Worm (Caenorhabditis elegans) whole organism, L4 larva: ENCODE measurements around the gene F13H10.1.

ENCODE experiments used
- D1046.2 ChIP-seq: fragments of 200-800 bp; sonication (Bioruptor generic); IDR thresholded peaks from 2 replicates; pipeline ENCODE4 v1.3.6; 2022; ENCODE audit warnings: missing genetic modification characterization, missing compliant biosample characterization
- dmd-9 ChIP-seq: fragments of 200-800 bp; sonication (Bioruptor generic); IDR thresholded peaks from 2 replicates; pipeline ENCODE4 v1.3.6; 2022; ENCODE audit warnings: missing genetic modification reagents, missing genetic modification characterization, missing compliant biosample characterization
- dve-1 ChIP-seq: sonication (generic microtip); optimal IDR thresholded peaks from 2 replicates; lab custom pipeline; 2017; ENCODE audit warnings: antibody characterized with exemption, mild to moderate bottlenecking, missing genetic modification characterization, missing compliant biosample characterization; ENCODE audit not compliant: insufficient read depth
- lsy-2 ChIP-seq, 2 experiments: fragments of 150-350 bp in 1 of 2; sonication (generic microtip) in 1 of 2; optimal IDR thresholded peaks; 2 replicates each; lab custom pipeline; 2014 to 2017; ENCODE audit warnings: missing biosample characterization in 2 of 2, missing genetic modification characterization in 2 of 2
- snpc-4 ChIP-seq: fragments of 150-350 bp; optimal IDR thresholded peaks from 2 replicates; lab custom pipeline; 2014; ENCODE audit warnings: missing biosample characterization, missing genetic modification characterization
- unc-62 ChIP-seq, 3 experiments: fragments of 150-350 bp in 1 of 3; sonication (generic microtip); optimal IDR thresholded peaks in 2 of 3; peaks in 1 of 3; 1 replicate in 1 of 3; 2 replicates in 2 of 3; lab custom pipeline; 2014 to 2017; ENCODE audit warnings: missing biosample characterization in 3 of 3, missing genetic modification characterization in 3 of 3, missing genetic modification reagents in 3 of 3, missing genotype in 1 of 3

DNA sequence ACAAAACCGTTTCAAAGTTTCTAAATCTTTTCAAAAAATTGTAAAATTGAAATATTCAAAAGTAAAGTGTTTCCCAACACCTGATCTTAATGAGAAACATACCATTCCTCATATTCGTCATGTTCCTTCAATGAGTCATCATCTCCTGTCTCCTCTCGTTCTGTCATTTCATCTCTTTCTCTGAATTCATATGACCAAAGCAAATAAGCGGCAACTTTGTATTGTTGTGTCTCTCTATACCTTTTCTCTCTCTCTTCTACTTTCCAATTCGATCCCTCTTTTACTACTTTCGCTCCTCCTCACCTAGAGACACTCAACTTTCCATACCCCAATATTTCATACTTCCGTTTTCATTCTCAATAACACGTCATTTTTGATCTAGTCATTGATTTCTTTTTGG lies 3.9 kb downstream of the F13H10.1 start:
- peak; percentile 29 for TF ChIP-seq dve-1
- TF ChIP-seq dmd-9 (GFP tag; lab: Robert Waterston, UW): no peak
- TF ChIP-seq lsy-2 (tag; optimal IDR thresholded peaks at IDR 0.05; lab: Kevin White, UChicago): no peak
- no peak for TF ChIP-seq snpc-4 (tag; lab: Kevin White, UChicago)
- TF ChIP-seq unc-62 (GFP tag; optimal IDR thresholded peaks at IDR 0.05 in 1 of 2; lab: Kevin White, UChicago): no peak
- no peak for TF ChIP-seq unc-62 (tag; optimal IDR thresholded peaks at IDR 0.05; lab: Kevin White, UChicago)
- TF ChIP-seq D1046.2: no peak
